Worm (Caenorhabditis elegans): Measurements from ENCODE around the gene T16A9.5.

The T16A9.5 gene

DNA sequence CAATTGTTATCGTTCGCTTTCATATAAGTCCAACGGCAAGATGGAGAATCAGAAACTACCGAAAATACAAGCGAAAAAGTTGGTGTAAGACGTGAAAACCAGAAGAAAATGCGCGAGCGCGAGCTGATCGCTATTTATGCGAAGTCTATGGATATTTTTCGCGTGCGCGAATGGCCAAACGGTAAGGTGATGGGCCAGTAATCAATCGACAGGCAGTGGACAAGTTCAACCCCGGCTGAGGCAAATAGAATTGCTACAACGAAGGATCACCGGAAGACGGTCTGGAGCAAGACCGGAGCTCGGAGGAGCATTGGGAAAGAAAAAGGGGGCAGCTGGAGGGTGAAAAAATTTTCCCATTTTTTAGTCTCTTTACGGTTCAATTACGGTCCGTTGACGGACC, 22.4 kb upstream of the T16A9.5 start:
- TF ChIP-seq K11D2.4 (GFP tag; IDR thresholded peaks at IDR 0.05): 0 out of 2 replicates have a peak, but pooled peaks have one; percentile 33
- peak; percentile 57; the same call in 1 of the 2 replicates for TF ChIP-seq nfyb-1 (GFP tag; IDR thresholded peaks at IDR 0.05)
- peak; percentile 80 for TF ChIP-seq Y56A3A.18 (GFP tag; IDR thresholded peaks at IDR 0.05)
- peak; percentile 87 for TF ChIP-seq attf-6 (GFP tag; IDR thresholded peaks at IDR 0.05)
- TF ChIP-seq rcor-1 (GFP tag; IDR thresholded peaks at IDR 0.05): peak; percentile 59
- 0 out of 2 replicates have a peak, but pooled peaks have one; percentile 35 for TF ChIP-seq attf-3 (GFP tag; conservative IDR thresholded peaks at IDR 0.05)
- TF ChIP-seq egl-18 (GFP tag; IDR thresholded peaks at IDR 0.05): 0 out of 2 replicates have a peak, but pooled peaks have one; percentile 14
- TF ChIP-seq bed-2 (GFP tag; IDR thresholded peaks at IDR 0.05): peak; percentile 85
- TF ChIP-seq ztf-28 (GFP tag; IDR thresholded peaks at IDR 0.05): 0 out of 2 replicates have a peak, but pooled peaks have one; percentile 29
- peak; percentile 71 for TF ChIP-seq madf-6 (GFP tag; IDR thresholded peaks at IDR 0.05)
- TF ChIP-seq dox-1 (GFP tag; IDR thresholded peaks at IDR 0.05): peak; percentile 87
- peak; percentile 72 for TF ChIP-seq hmg-1.2 (GFP tag; IDR thresholded peaks at IDR 0.05)
- peak; percentile 79 for TF ChIP-seq pbrm-1 (GFP tag; IDR thresholded peaks at IDR 0.05)
- TF ChIP-seq aptf-3 (GFP tag; IDR thresholded peaks at IDR 0.05): peak; percentile 90
- TF ChIP-seq ceh-58 (GFP tag; IDR thresholded peaks at IDR 0.05): peak; percentile 95
- peak; percentile 99 for TF ChIP-seq lin-26 (GFP tag; IDR thresholded peaks at IDR 0.05)
- TF ChIP-seq Y53F4B.3 (GFP tag; IDR thresholded peaks at IDR 0.05): 0 out of 2 replicates have a peak, but pooled peaks have one; percentile 18
- 0 out of 2 replicates have a peak, but pooled peaks have one; percentile 9 for TF ChIP-seq Y67H2A.10 (GFP tag; conservative IDR thresholded peaks at IDR 0.05)
- peak; percentile 96 for TF ChIP-seq cebp-2 (GFP tag; IDR thresholded peaks at IDR 0.05)
- peak; percentile 46 for TF ChIP-seq egrh-3 (GFP tag; IDR thresholded peaks at IDR 0.05)
- peak; percentile 61 for TF ChIP-seq mcd-1 (GFP tag; IDR thresholded peaks at IDR 0.05)
- peak; percentile 57 for TF ChIP-seq F33H1.4 (GFP tag; IDR thresholded peaks at IDR 0.05)
- TF ChIP-seq rpc-1 (optimal IDR thresholded peaks at IDR 0.05): peak; percentile 35
- TF ChIP-seq rpc-1 (tag; optimal IDR thresholded peaks at IDR 0.05): peak; percentile 65
- peak; percentile 31 for TF ChIP-seq nhr-90 (tag; optimal IDR thresholded peaks at IDR 0.05)
- peak; percentile 60; the same call in 1 of the 2 replicates for TF ChIP-seq hmg-20 (GFP tag; IDR thresholded peaks at IDR 0.05)
- TF ChIP-seq F37B4.10 (GFP tag; IDR thresholded peaks at IDR 0.05): 0 out of 2 replicates have a peak, but pooled peaks have one; percentile 52
- peak; percentile 91 for TF ChIP-seq egl-44 (GFP tag; IDR thresholded peaks at IDR 0.05)
- TF ChIP-seq Y79H2A.3 (GFP tag; conservative IDR thresholded peaks at IDR 0.05): 0 out of 2 replicates have a peak, but pooled peaks have one; percentile 18
- 0 out of 2 replicates have a peak, but pooled peaks have one; percentile 21 for TF ChIP-seq C17E4.6 (GFP tag; IDR thresholded peaks at IDR 0.05)
- TF ChIP-seq Y53G8AR.9 (GFP tag; conservative IDR thresholded peaks at IDR 0.05): peak; percentile 64; the same call in 1 of the 2 replicates
- 0 out of 2 replicates have a peak, but pooled peaks have one; percentile 86 for TF ChIP-seq nhr-120 (GFP tag; IDR thresholded peaks at IDR 0.05)
- peak; percentile 53 for TF ChIP-seq madf-8 (GFP tag; conservative IDR thresholded peaks at IDR 0.05)
- peak; percentile 81 for TF ChIP-seq tbp1 (GFP tag; optimal IDR thresholded peaks at IDR 0.05)
- peak; percentile 95 for TF ChIP-seq ztf-25 (GFP tag; IDR thresholded peaks at IDR 0.05)
- TF ChIP-seq Y95B8A.8 (GFP tag; IDR thresholded peaks at IDR 0.05): peak; percentile 68; the same call in 1 of the 2 replicates
- peak; percentile 67; the same call in 1 of the 2 replicates for TF ChIP-seq ceh-100 (GFP tag; IDR thresholded peaks at IDR 0.05)
- TF ChIP-seq D2030.7 (GFP tag; IDR thresholded peaks at IDR 0.05): peak; percentile 94
- TF ChIP-seq ceh-40 (GFP tag; IDR thresholded peaks at IDR 0.05): peak; percentile 68; the same call in 1 of the 2 replicates
- peak; percentile 78 for TF ChIP-seq ekl-4 (GFP tag; IDR thresholded peaks at IDR 0.05)
- TF ChIP-seq F39B2.1 (GFP tag; IDR thresholded peaks at IDR 0.05): peak; percentile 75
- 0 out of 2 replicates have a peak, but pooled peaks have one; percentile 78 for TF ChIP-seq bed-1 (GFP tag; IDR thresholded peaks at IDR 0.05)
- TF ChIP-seq B0261.1 (tag; optimal IDR thresholded peaks at IDR 0.05): peak; percentile 52
- peak; percentile 84; the same call in 1 of the 2 replicates for TF ChIP-seq sea-2 (GFP tag; IDR thresholded peaks at IDR 0.05)
